Worm (Caenorhabditis elegans): ENCODE measurements around the gene Y15E3A.3.

The Y15E3A.3 gene

ce11 chrX:15330664-15331063 lies 5.1 kb upstream of the Y15E3A.3 start, which contains the start of gene Y15E3A.4:
Y15E3A.4 (plus strand) TSS chrX:15330964.
- TF ChIP-seq lsy-12 (tag; optimal IDR thresholded peaks at IDR 0.05) (no peak), fkh-10 (GFP tag; optimal IDR thresholded peaks at IDR 0.05) (no peak), nfya-1 (tag; optimal IDR thresholded peaks at IDR 0.05; ENCODE audit: insufficient read depth) (no peak), hmg-11 (tag; optimal IDR thresholded peaks at IDR 0.05) (no peak), unc-62 (GFP tag; optimal IDR thresholded peaks at IDR 0.05) (no peak), aly-2 (tag; optimal IDR thresholded peaks at IDR 0.05) (no peak), daf-12 (tag; optimal IDR thresholded peaks at IDR 0.05) (no peak), ceh-9 (tag; optimal IDR thresholded peaks at IDR 0.05) (no peak), egl-27 (tag; optimal IDR thresholded peaks at IDR 0.05) (no peak)

- TF ChIP-seq R02D3.7 (tag; optimal IDR thresholded peaks at IDR 0.05) = no peak
- TF ChIP-seq elt-3 (tag; optimal IDR thresholded peaks at IDR 0.05) = no peak
- no peak for TF ChIP-seq eor-1 (tag; optimal IDR thresholded peaks at IDR 0.05)
- TF ChIP-seq nhr-67 (tag; optimal IDR thresholded peaks at IDR 0.05) = no peak
- no peak for TF ChIP-seq nhr-28 (tag; optimal IDR thresholded peaks at IDR 0.05)
- no peak for TF ChIP-seq snpc-4 (tag; optimal IDR thresholded peaks at IDR 0.05)
- TF ChIP-seq egl-27 (tag; optimal IDR thresholded peaks at IDR 0.05) = no peak
- no peak for TF ChIP-seq mdl-1 (tag; optimal IDR thresholded peaks at IDR 0.05)
- TF ChIP-seq nhr-12 (tag; optimal IDR thresholded peaks at IDR 0.05) = no peak
- no peak for TF ChIP-seq mml-1 (tag; optimal IDR thresholded peaks at IDR 0.05)
- no peak for TF ChIP-seq pha-4 (tag; optimal IDR thresholded peaks at IDR 0.05)
- TF ChIP-seq ztf-4 (tag; optimal IDR thresholded peaks at IDR 0.05) = no peak
- TF ChIP-seq nhr-23 (tag; optimal IDR thresholded peaks at IDR 0.05) = no peak
- TF ChIP-seq nhr-11 (tag; optimal IDR thresholded peaks at IDR 0.05) = no peak
- TF ChIP-seq aly-2 (tag; optimal IDR thresholded peaks at IDR 0.05) = no peak
- no peak for TF ChIP-seq tbx-2 (tag; optimal IDR thresholded peaks at IDR 0.05)
- TF ChIP-seq nhr-43 (tag; optimal IDR thresholded peaks at IDR 0.05; ENCODE audit: poor library complexity, severe bottlenecking) = no peak
Observed at ce11 chrX:15328343-15328742, 2.7 kb upstream of the Y15E3A.3 start.

ce11 chrX:15327238-15327637 lies 1.6 kb upstream of the Y15E3A.3 start:
- no peak for TF ChIP-seq egl-27 (tag; optimal IDR thresholded peaks at IDR 0.05)
- no peak for TF ChIP-seq lin-39 (tag; optimal IDR thresholded peaks at IDR 0.05)
- peak; percentile 92 for TF ChIP-seq elt-1 (tag; optimal IDR thresholded peaks at IDR 0.05)
- no peak for TF ChIP-seq nhr-11 (tag; optimal IDR thresholded peaks at IDR 0.05)
- no peak for TF ChIP-seq skn-1 (tag; optimal IDR thresholded peaks at IDR 0.05)
- TF ChIP-seq nhr-25 (tag; optimal IDR thresholded peaks at IDR 0.05) = peak; percentile 72
- TF ChIP-seq nhr-23 (tag; optimal IDR thresholded peaks at IDR 0.05) = peak; percentile 34
- no peak for TF ChIP-seq fkh-10 (GFP tag; optimal IDR thresholded peaks at IDR 0.05)
- TF ChIP-seq ZK546.5 (tag; optimal IDR thresholded peaks at IDR 0.05) = no peak
- peak in 1 of 3 experiments; percentile 18 for TF ChIP-seq elt-3 (tag; optimal IDR thresholded peaks at IDR 0.05)
- TF ChIP-seq nhr-43 (tag; optimal IDR thresholded peaks at IDR 0.05; ENCODE audit: poor library complexity, severe bottlenecking) = peak; percentile 15
- TF ChIP-seq nhr-12 (tag; optimal IDR thresholded peaks at IDR 0.05) = no peak
- TF ChIP-seq jun-1 (tag; optimal IDR thresholded peaks at IDR 0.05) = no peak
- TF ChIP-seq hmg-11 (tag; optimal IDR thresholded peaks at IDR 0.05) = no peak
- TF ChIP-seq unc-62 (GFP tag; optimal IDR thresholded peaks at IDR 0.05) = peak; percentile 22
- no peak for TF ChIP-seq ceh-82 (tag; optimal IDR thresholded peaks at IDR 0.05)
- TF ChIP-seq nfya-1 (tag; optimal IDR thresholded peaks at IDR 0.05; ENCODE audit: insufficient read depth) = peak; percentile 6

ce11 chrX:15321791-15322190 lies 3.8 kb downstream of the Y15E3A.3 start:
- no peak for TF ChIP-seq mml-1 (tag; optimal IDR thresholded peaks at IDR 0.05)
- no peak for TF ChIP-seq nhr-25 (tag; optimal IDR thresholded peaks at IDR 0.05)
- TF ChIP-seq ztf-11 (tag; optimal IDR thresholded peaks at IDR 0.05) = no peak
- TF ChIP-seq fos-1 (tag; optimal IDR thresholded peaks at IDR 0.05) = no peak
- TF ChIP-seq egl-27 (tag; optimal IDR thresholded peaks at IDR 0.05) = no peak
- TF ChIP-seq eor-1 (tag; optimal IDR thresholded peaks at IDR 0.05) = no peak
- TF ChIP-seq fkh-2 (tag; optimal IDR thresholded peaks at IDR 0.05) = no peak
- TF ChIP-seq ztf-4 (tag; optimal IDR thresholded peaks at IDR 0.05) = no peak
- no peak for TF ChIP-seq tbx-2 (tag; optimal IDR thresholded peaks at IDR 0.05)
- no peak for TF ChIP-seq nhr-11 (tag; optimal IDR thresholded peaks at IDR 0.05)
- TF ChIP-seq ceh-9 (tag; optimal IDR thresholded peaks at IDR 0.05) = no peak
- TF ChIP-seq ceh-16 (tag; optimal IDR thresholded peaks at IDR 0.05) = no peak
- no peak for TF ChIP-seq aly-2 (tag; optimal IDR thresholded peaks at IDR 0.05)
- no peak for TF ChIP-seq unc-39 (tag; optimal IDR thresholded peaks at IDR 0.05)
- no peak for TF ChIP-seq pqm-1 (tag; optimal IDR thresholded peaks at IDR 0.05)
- no peak for TF ChIP-seq nhr-23 (tag; optimal IDR thresholded peaks at IDR 0.05)
